Fruit fly (Drosophila melanogaster): Measurements from ENCODE around the gene Nelf-A.

Gene Nelf-A

dm6 chr3R:21203660-21204499 is 19.6 kb upstream of the Nelf-A start (continued):
- TF ChIP-seq peb (GFP tag; IDR thresholded peaks at IDR 0.05): no peak
- TF ChIP-seq CG34422 (GFP tag; IDR thresholded peaks at IDR 0.05): no peak
- peak; percentile 96 for TF ChIP-seq CG3163 (GFP tag; optimal IDR thresholded peaks at IDR 0.05)
- TF ChIP-seq Hr39 (optimal IDR thresholded peaks at IDR 0.05): no peak
- TF ChIP-seq eyg (GFP tag; optimal IDR thresholded peaks at IDR 0.05): no peak
- no peak for TF ChIP-seq sisA (GFP tag; IDR thresholded peaks at IDR 0.05)
- TF ChIP-seq schlank (tag; optimal IDR thresholded peaks at IDR 0.05): no peak
- TF ChIP-seq salm (tag; optimal IDR thresholded peaks at IDR 0.05): peak; percentile 82
- no peak for TF ChIP-seq tx (GFP tag; optimal IDR thresholded peaks at IDR 0.05)
- no peak for TF ChIP-seq lov (optimal IDR thresholded peaks at IDR 0.05)
- TF ChIP-seq lov (GFP tag; IDR thresholded peaks at IDR 0.05): 0 out of 3 replicates have a peak, but pooled peaks have one; percentile 72
- no peak for TF ChIP-seq CG13775 (GFP tag; optimal IDR thresholded peaks at IDR 0.05)
- TF ChIP-seq scrt (GFP tag; optimal IDR thresholded peaks at IDR 0.05): no peak
- no peak for TF ChIP-seq CG14965 (GFP tag; optimal IDR thresholded peaks at IDR 0.05; ENCODE audit: borderline replicate concordance)
- no peak for TF ChIP-seq h (optimal IDR thresholded peaks at IDR 0.05)
- no peak for TF ChIP-seq CG12659 (GFP tag; optimal IDR thresholded peaks at IDR 0.05)
- TF ChIP-seq CG4404 (GFP tag; IDR thresholded peaks at IDR 0.05): no peak
- TF ChIP-seq ewg (GFP tag; optimal IDR thresholded peaks at IDR 0.05): no peak
- TF ChIP-seq CG18476 (GFP tag; optimal IDR thresholded peaks at IDR 0.05): no peak
- TF ChIP-seq CG1647 (GFP tag; optimal IDR thresholded peaks at IDR 0.05): no peak
- TF ChIP-seq sim (GFP tag; IDR thresholded peaks at IDR 0.05): peak; percentile 74
- 0 out of 2 replicates have a peak, but pooled peaks have one; percentile 24 for TF ChIP-seq gsb (GFP tag; IDR thresholded peaks at IDR 0.05)
- no peak for TF ChIP-seq Lpt (GFP tag; optimal IDR thresholded peaks at IDR 0.05)
- TF ChIP-seq MESR4 (GFP tag; optimal IDR thresholded peaks at IDR 0.05): no peak
- TF ChIP-seq row (GFP tag; IDR thresholded peaks at IDR 0.05): no peak
- no peak for TF ChIP-seq trem (tag; optimal IDR thresholded peaks at IDR 0.05)
- no peak for TF ChIP-seq jigr1 (GFP tag; IDR thresholded peaks at IDR 0.05)
- no peak for TF ChIP-seq nmo (GFP tag; optimal IDR thresholded peaks at IDR 0.05)
- no peak for TF ChIP-seq CG12155 (GFP tag; optimal IDR thresholded peaks at IDR 0.05)
- peak; percentile 10; the same call in 1 of the 2 replicates for TF ChIP-seq danr (GFP tag; IDR thresholded peaks at IDR 0.05)
- TF ChIP-seq unpg (GFP tag; optimal IDR thresholded peaks at IDR 0.05): peak; percentile 67
- TF ChIP-seq fru (optimal IDR thresholded peaks at IDR 0.05): no peak
- TF ChIP-seq Lim3 (GFP tag; IDR thresholded peaks at IDR 0.05): no peak
- no peak; the same call in 1 of the 2 replicates for TF ChIP-seq E2f1 (GFP tag; IDR thresholded peaks at IDR 0.05)
- no peak for TF ChIP-seq Poxn (GFP tag; IDR thresholded peaks at IDR 0.05)
- no peak for TF ChIP-seq CG8944 (GFP tag; optimal IDR thresholded peaks at IDR 0.05)
- no peak for TF ChIP-seq corto (GFP tag; optimal IDR thresholded peaks at IDR 0.05)
- no peak for TF ChIP-seq psq (GFP tag; optimal IDR thresholded peaks at IDR 0.05)
- peak; percentile 40 for TF ChIP-seq CG8388 (GFP tag; optimal IDR thresholded peaks at IDR 0.05)
- TF ChIP-seq PHDP (tag; optimal IDR thresholded peaks at IDR 0.05): peak; percentile 45
- no peak for TF ChIP-seq cwo (GFP tag; optimal IDR thresholded peaks at IDR 0.05)
- no peak for TF ChIP-seq Xbp1 (GFP tag; optimal IDR thresholded peaks at IDR 0.05)
- no peak for TF ChIP-seq inv (GFP tag; IDR thresholded peaks at IDR 0.05; ENCODE audit: partially characterized antibody)
- TF ChIP-seq CG6175 (GFP tag; IDR thresholded peaks at IDR 0.05): no peak
- no peak for TF ChIP-seq CG9437 (GFP tag; optimal IDR thresholded peaks at IDR 0.05)
- TF ChIP-seq Chrac-16 (GFP tag; optimal IDR thresholded peaks at IDR 0.05): no peak
- peak; percentile 28 for TF ChIP-seq B-H2 (GFP tag; optimal IDR thresholded peaks at IDR 0.05)
- no peak for TF ChIP-seq CG17612 (GFP tag; IDR thresholded peaks at IDR 0.05)
- TF ChIP-seq bigmax (GFP tag; optimal IDR thresholded peaks at IDR 0.05): no peak
- TF ChIP-seq Atf-2 (GFP tag; optimal IDR thresholded peaks at IDR 0.05): no peak
- TF ChIP-seq CG8924 (tag; optimal IDR thresholded peaks at IDR 0.05): no peak
- TF ChIP-seq sima (GFP tag; optimal IDR thresholded peaks at IDR 0.05): no peak
